Fruit fly (Drosophila melanogaster) whole organism, adult: ENCODE data around the gene CG31360.
A peak's percentile ranks its signal among the peaks of the same experiment; 100 is the strongest.

ENCODE experiments used
- CG11617 ChIP-seq: fragments of 200-800 bp; sonication (Bioruptor generic); optimal IDR thresholded peaks from 2 replicates; lab custom pipeline; 2017; ENCODE audit warnings: mild to moderate bottlenecking, missing biosample characterization, missing genetic modification reagents, missing genetic modification characterization
- CG14711 ChIP-seq: fragments of 200-800 bp; sonication (Bioruptor generic); optimal IDR thresholded peaks from 2 replicates; lab custom pipeline; 2018; ENCODE audit warnings: missing biosample characterization, mild to moderate bottlenecking, missing genetic modification characterization, moderate library complexity
- CG1620 ChIP-seq: fragments of 200-800 bp; sonication (Bioruptor generic); optimal IDR thresholded peaks from 2 replicates; lab custom pipeline; 2016; ENCODE audit warnings: missing biosample characterization, missing genetic modification characterization
- CG33017 ChIP-seq: fragments of 200-800 bp; sonication (Bioruptor generic); optimal IDR thresholded peaks from 2 replicates; lab custom pipeline; 2018; ENCODE audit warnings: missing biosample characterization, mild to moderate bottlenecking, missing genetic modification characterization, moderate library complexity
- CG7045 ChIP-seq: fragments of 200-800 bp; sonication (Bioruptor generic); optimal IDR thresholded peaks from 2 replicates; lab custom pipeline; 2017; ENCODE audit warnings: missing biosample characterization, mild to moderate bottlenecking, missing genetic modification characterization
- CG7101 ChIP-seq: fragments of 200-800 bp; sonication (Bioruptor generic); optimal IDR thresholded peaks from 2 replicates; lab custom pipeline; 2018; ENCODE audit warnings: missing biosample characterization, mild to moderate bottlenecking, missing genetic modification characterization, moderate library complexity
- Clk ChIP-seq: fragments of 200-800 bp; sonication (Bioruptor generic); optimal IDR thresholded peaks from 2 replicates; lab custom pipeline; 2017; ENCODE audit warnings: missing biosample characterization, missing genetic modification characterization
- Crg-1 ChIP-seq: fragments of 200-800 bp; sonication (Bioruptor generic); optimal IDR thresholded peaks from 2 replicates; lab custom pipeline; 2016; ENCODE audit warnings: missing biosample characterization, missing genetic modification characterization
- Hr96 ChIP-seq: fragments of 200-800 bp; sonication (Bioruptor generic); optimal IDR thresholded peaks from 2 replicates; lab custom pipeline; 2016; ENCODE audit warnings: missing biosample characterization, missing genetic modification characterization
- Mnt ChIP-seq: fragments of 200-800 bp; sonication (Bioruptor generic); optimal IDR thresholded peaks from 2 replicates; lab custom pipeline; 2016; ENCODE audit warnings: missing biosample characterization, mild to moderate bottlenecking, missing genetic modification characterization
- kay ChIP-seq: fragments of 200-800 bp; sonication (Bioruptor generic); peaks from one replicate; lab custom pipeline; 2016; ENCODE audit warnings: missing biosample characterization, missing genetic modification characterization, borderline replicate concordance
- ovo ChIP-seq: fragments of 200-800 bp; sonication (Bioruptor generic); optimal IDR thresholded peaks from 2 replicates; lab custom pipeline; 2016; ENCODE audit warnings: missing biosample characterization, missing genetic modification characterization
- tj ChIP-seq: fragments of 200-800 bp; sonication (Bioruptor generic); optimal IDR thresholded peaks from 3 replicates; lab custom pipeline; 2017; ENCODE audit warnings: missing biosample characterization, mild to moderate bottlenecking, missing genetic modification characterization, moderate library complexity

DNA sequence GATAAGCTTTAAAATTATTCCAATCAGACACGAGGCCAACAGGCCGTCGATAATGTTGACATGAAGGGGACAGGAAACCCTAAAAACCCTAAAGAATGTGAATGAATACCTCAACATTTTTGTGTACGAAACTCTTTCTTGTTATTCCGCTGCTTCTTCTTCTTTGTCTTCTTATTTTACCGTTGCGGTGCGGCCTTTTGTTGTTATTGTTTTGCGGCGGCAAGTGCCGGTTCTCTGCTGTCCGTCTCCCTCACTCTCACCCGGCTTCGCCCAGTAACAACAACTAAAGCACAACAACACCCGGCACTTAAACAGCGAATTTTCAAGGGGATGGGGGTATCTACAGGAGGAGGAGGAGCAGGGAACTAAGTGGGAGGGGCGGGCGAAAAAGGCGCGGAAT, 29.5 kb downstream of the CG31360 start:
- peak; percentile 53 for TF ChIP-seq ovo (GFP tag; lab: Kevin White, UChicago)
- no peak for TF ChIP-seq CG11617 (GFP tag; lab: Kevin White, UChicago)
- no peak for TF ChIP-seq Crg-1 (GFP tag; lab: Kevin White, UChicago)
- no peak for TF ChIP-seq CG1620
- peak; percentile 58 for TF ChIP-seq CG14711 (tag; lab: Kevin White, UChicago)
- TF ChIP-seq CG33017 (tag; lab: Kevin White, UChicago): no peak
- TF ChIP-seq kay: no peak
- TF ChIP-seq CG7045 (GFP tag; lab: Kevin White, UChicago): no peak
- no peak for TF ChIP-seq Mnt (GFP tag; lab: Kevin White, UChicago)
- peak; percentile 56 for TF ChIP-seq tj (GFP tag; lab: Kevin White, UChicago)
- no peak for TF ChIP-seq CG7101 (tag; lab: Kevin White, UChicago)
- no peak for TF ChIP-seq Clk (GFP tag; lab: Kevin White, UChicago)
- no peak for TF ChIP-seq Hr96 (GFP tag; lab: Kevin White, UChicago)
